Worm (Caenorhabditis elegans) whole organism, L4 larva: Measurements from ENCODE around the gene F13B6.2.

Source experiments
- ces-1 ChIP-seq: fragments of 150-350 bp; sonication (generic microtip); optimal IDR thresholded peaks from 4 replicates; lab custom pipeline; 2014; ENCODE audit warnings: missing biosample characterization, missing genetic modification reagents, missing genetic modification characterization
- egl-43 ChIP-seq: fragments of 200-800 bp; sonication (Bioruptor generic); IDR thresholded peaks from 2 replicates; pipeline ENCODE4 v1.3.6; 2022; ENCODE audit warnings: missing genetic modification reagents, missing genetic modification characterization, missing compliant biosample characterization
- gei-8 ChIP-seq: fragments of 200-800 bp; sonication (Bioruptor generic); optimal IDR thresholded peaks from 2 replicates; lab custom pipeline; 2018; ENCODE audit warnings: mild to moderate bottlenecking, missing genetic modification characterization, missing compliant biosample characterization
- mdl-1 ChIP-seq, 2 experiments: fragments of 150-350 bp in 1 of 2; sonication (generic microtip) in 1 of 2; optimal IDR thresholded peaks; 2 replicates each; lab custom pipeline; 2014 to 2017; ENCODE audit warnings: missing biosample characterization in 2 of 2, missing genetic modification characterization in 2 of 2
- pqm-1 ChIP-seq: sonication (generic microtip); optimal IDR thresholded peaks from 2 replicates; lab custom pipeline; 2017; ENCODE audit warnings: missing biosample characterization, missing genetic modification characterization
- unc-62 ChIP-seq, 3 experiments: fragments of 150-350 bp in 1 of 3; sonication (generic microtip); optimal IDR thresholded peaks in 2 of 3; peaks in 1 of 3; 1 replicate in 1 of 3; 2 replicates in 2 of 3; lab custom pipeline; 2014 to 2017; ENCODE audit warnings: missing biosample characterization in 3 of 3, missing genetic modification characterization in 3 of 3, missing genetic modification reagents in 3 of 3, missing genotype in 1 of 3

DNA sequence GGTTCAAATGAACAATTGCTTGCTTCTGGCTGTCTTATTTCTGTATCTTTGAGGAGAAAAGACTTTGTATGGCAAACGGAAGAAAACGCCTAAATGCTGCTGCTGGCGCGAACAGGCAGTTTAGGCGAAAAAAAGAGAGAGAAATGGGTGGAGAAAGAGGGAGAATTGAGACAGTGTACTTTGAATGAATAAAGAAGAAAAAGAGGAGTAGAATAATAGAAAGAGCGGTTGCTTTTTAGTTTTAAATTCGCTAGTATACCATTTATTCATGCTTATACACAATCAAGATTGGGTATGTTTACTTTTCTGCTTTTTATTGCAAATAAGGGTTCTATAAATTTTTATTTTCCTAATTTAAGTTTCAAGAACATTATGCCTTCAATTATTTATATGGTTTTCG is 20.7 kb downstream of the F13B6.2 start:
- TF ChIP-seq mdl-1 (tag; optimal IDR thresholded peaks at IDR 0.05; lab: Kevin White, UChicago) (no peak), gei-8 (GFP tag; lab: Kevin White, UChicago) (no peak), ces-1 (GFP tag; lab: Kevin White, UChicago) (no peak), pqm-1 (no peak), egl-43 (GFP tag; lab: Robert Waterston, UW) (no peak), unc-62 (GFP tag; optimal IDR thresholded peaks at IDR 0.05 in 1 of 2; lab: Kevin White, UChicago) (peak in 1 of 2 experiments; percentile 92), unc-62 (tag; optimal IDR thresholded peaks at IDR 0.05; lab: Kevin White, UChicago) (no peak)
